Worm (Caenorhabditis elegans) whole organism, L1 larva: ENCODE results near the gene C48B4.13.

Experiments
- hpl-2 ChIP-seq: fragments of 150-350 bp; optimal IDR thresholded peaks from 2 replicates; lab custom pipeline; 2014; ENCODE audit warnings: missing biosample characterization, missing genetic modification reagents, missing genetic modification characterization
- jun-1 ChIP-seq: fragments of 150-350 bp; optimal IDR thresholded peaks from 2 replicates; lab custom pipeline; 2014; ENCODE audit warnings: missing biosample characterization, missing genetic modification reagents, missing genetic modification characterization
- nhr-77 ChIP-seq: fragments of 150-350 bp; optimal IDR thresholded peaks from 2 replicates; lab custom pipeline; 2014; ENCODE audit warnings: missing biosample characterization, missing genetic modification characterization
- pag-3 ChIP-seq: sonication (generic microtip); optimal IDR thresholded peaks from 2 replicates; lab custom pipeline; 2017; ENCODE audit warnings: missing genetic modification characterization, mild to moderate bottlenecking, missing compliant biosample characterization, antibody characterized with exemption, borderline replicate concordance; ENCODE audit not compliant: insufficient read depth
- pqm-1 ChIP-seq: sonication (generic microtip); optimal IDR thresholded peaks from 3 replicates; lab custom pipeline; 2017; ENCODE audit warnings: missing biosample characterization, missing genetic modification characterization
- skn-1 ChIP-seq: fragments of 150-350 bp; optimal IDR thresholded peaks from 2 replicates; lab custom pipeline; 2014; ENCODE audit warnings: missing biosample characterization, missing genetic modification characterization

DNA sequence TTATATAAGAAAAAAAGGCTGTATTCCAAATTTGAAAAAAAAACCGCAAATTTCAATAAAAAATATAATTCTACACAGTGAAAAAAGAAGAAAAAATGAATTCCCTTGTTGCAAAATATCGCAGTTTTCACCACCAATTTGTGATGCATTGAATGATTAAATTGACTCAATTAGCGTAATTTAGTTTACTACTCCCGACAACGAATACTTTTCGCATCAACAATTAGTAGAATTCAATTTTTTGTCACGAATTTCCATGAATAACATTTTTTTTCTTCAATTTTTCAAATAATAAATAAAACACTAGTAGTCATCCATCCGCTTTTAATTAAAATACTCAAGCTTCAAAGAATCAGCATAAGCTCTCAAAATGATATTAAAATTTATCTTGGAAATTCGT, 16.8 kb downstream of the C48B4.13 start:
- TF ChIP-seq hpl-2 (GFP tag; lab: Kevin White, UChicago) (no peak), jun-1 (tag; lab: Kevin White, UChicago) (no peak), skn-1 (tag; lab: Kevin White, UChicago) (no peak), nhr-77 (tag; lab: Kevin White, UChicago) (no peak), pag-3 (no peak), pqm-1 (tag; lab: Kevin White, UChicago) (no peak)
